Worm (Caenorhabditis elegans) whole organism, L3 larva: ENCODE data around the gene coh-3.

Experiments
- aly-2 ChIP-seq: fragments of 150-350 bp; optimal IDR thresholded peaks from 2 replicates; lab custom pipeline; 2014; ENCODE audit warnings: missing biosample characterization, missing genetic modification characterization
- egl-27 ChIP-seq: sonication (generic microtip); optimal IDR thresholded peaks from 4 replicates; lab custom pipeline; 2017; ENCODE audit warnings: missing biosample characterization, missing genetic modification reagents, missing genetic modification characterization
- elt-3 ChIP-seq, 3 experiments: fragments of 150-350 bp in 1 of 3; sonication (generic microtip) in 2 of 3; optimal IDR thresholded peaks; 2 replicates in 2 of 3; 4 replicates in 1 of 3; lab custom pipeline; 2014 to 2017; ENCODE audit warnings: missing biosample characterization in 3 of 3, missing genetic modification characterization in 3 of 3
- fkh-10 ChIP-seq: sonication (generic microtip); optimal IDR thresholded peaks from 2 replicates; lab custom pipeline; 2017; ENCODE audit warnings: missing biosample characterization, missing genetic modification reagents, missing genetic modification characterization
- hmg-11 ChIP-seq: sonication (generic microtip); optimal IDR thresholded peaks from 2 replicates; lab custom pipeline; 2016; ENCODE audit warnings: missing genetic modification characterization, missing compliant biosample characterization
- nhr-11 ChIP-seq: fragments of 150-350 bp; optimal IDR thresholded peaks from 2 replicates; lab custom pipeline; 2014; ENCODE audit warnings: missing biosample characterization, missing genetic modification characterization
- nhr-12 ChIP-seq: fragments of 150-350 bp; optimal IDR thresholded peaks from 2 replicates; lab custom pipeline; 2014; ENCODE audit warnings: missing biosample characterization, missing genetic modification characterization
- nhr-237 ChIP-seq: fragments of 150-350 bp; optimal IDR thresholded peaks from 2 replicates; lab custom pipeline; 2014; ENCODE audit warnings: missing biosample characterization, missing genetic modification characterization
- nhr-28 ChIP-seq: fragments of 150-350 bp; optimal IDR thresholded peaks from 2 replicates; lab custom pipeline; 2014; ENCODE audit warnings: missing biosample characterization, missing genetic modification characterization
- nhr-77 ChIP-seq: fragments of 150-350 bp; optimal IDR thresholded peaks from 2 replicates; lab custom pipeline; 2014; ENCODE audit warnings: missing biosample characterization, missing genetic modification characterization
- snpc-4 ChIP-seq: fragments of 150-350 bp; optimal IDR thresholded peaks from 2 replicates; lab custom pipeline; 2014; ENCODE audit warnings: missing biosample characterization, missing genetic modification characterization
- unc-62 ChIP-seq: fragments of 150-350 bp; sonication (generic microtip); optimal IDR thresholded peaks from 4 replicates; lab custom pipeline; 2014; ENCODE audit warnings: missing biosample characterization, missing genetic modification reagents, missing genetic modification characterization
- ztf-11 ChIP-seq: fragments of 150-350 bp; optimal IDR thresholded peaks from 2 replicates; lab custom pipeline; 2014; ENCODE audit warnings: missing biosample characterization, missing genetic modification characterization

- TF ChIP-seq elt-3 (tag; optimal IDR thresholded peaks at IDR 0.05; lab: Kevin White, UChicago): no peak
- TF ChIP-seq nhr-12 (tag; lab: Kevin White, UChicago): no peak
- TF ChIP-seq ztf-11 (tag; lab: Kevin White, UChicago): no peak
- no peak for TF ChIP-seq nhr-77 (tag; lab: Kevin White, UChicago)
- TF ChIP-seq fkh-10 (GFP tag; lab: Kevin White, UChicago): no peak
- TF ChIP-seq snpc-4 (tag; lab: Kevin White, UChicago): peak; percentile 24
- TF ChIP-seq unc-62: no peak
- no peak for TF ChIP-seq nhr-11 (tag; lab: Kevin White, UChicago)
- no peak for TF ChIP-seq hmg-11 (tag; lab: Kevin White, UChicago)
- TF ChIP-seq nhr-237: no peak
- TF ChIP-seq egl-27 (tag; lab: Kevin White, UChicago): no peak
- TF ChIP-seq nhr-28: no peak
- no peak for TF ChIP-seq aly-2 (tag; lab: Kevin White, UChicago)
Observed at ce11 chrV:14423268-14423667, 34.0 kb upstream of the coh-3 start, which contains the start of gene rpoa-12.
